Fruit fly (Drosophila melanogaster): Measurements from ENCODE around the gene CG8924.

CG8924 gene

dm6 chrX:15971574-15971973 is 30.7 kb downstream of the CG8924 start:
- TF ChIP-seq CG17801 (GFP tag; optimal IDR thresholded peaks at IDR 0.05; ENCODE audit: partially characterized antibody) = no peak

- no peak for TF ChIP-seq CG17801 (GFP tag; optimal IDR thresholded peaks at IDR 0.05; ENCODE audit: partially characterized antibody)
Measured at dm6 chrX:15973157-15973774, 32.4 kb downstream of the CG8924 start, which contains the start of gene mmd. TSS of gene mmd (minus strand) at chrX:15973159.

dm6 chrX:15974125-15974524 is 33.2 kb downstream of the CG8924 start, which contains the start of gene Or13a:
TSS of gene Or13a (plus strand) at chrX:15974425.
- TF ChIP-seq CG17801 (GFP tag; optimal IDR thresholded peaks at IDR 0.05; ENCODE audit: partially characterized antibody) = no peak

dm6 chrX:15976568-15976967 is 35.7 kb downstream of the CG8924 start, which contains the start of gene CG42766:
TSS of gene CG42766 (plus strand) at chrX:15976868.
- TF ChIP-seq CG17801 (GFP tag; optimal IDR thresholded peaks at IDR 0.05; ENCODE audit: partially characterized antibody) = no peak

- no peak for TF ChIP-seq CG17801 (GFP tag; optimal IDR thresholded peaks at IDR 0.05; ENCODE audit: partially characterized antibody)
Measured at dm6 chrX:15982844-15983243, 42.0 kb downstream of the CG8924 start, which contains the start of gene Cep164. TSS of gene Cep164 (minus strand) at chrX:15982944.

- no peak for TF ChIP-seq CG17801 (GFP tag; optimal IDR thresholded peaks at IDR 0.05; ENCODE audit: partially characterized antibody)
Measured at dm6 chrX:15983501-15983900, 42.6 kb downstream of the CG8924 start, which contains the start of gene Slc25A46a. TSS of gene Slc25A46a (plus strand) at chrX:15983772.

- TF ChIP-seq CG17801 (GFP tag; optimal IDR thresholded peaks at IDR 0.05; ENCODE audit: partially characterized antibody) = no peak
Measured at dm6 chrX:15986654-15987053, 45.8 kb downstream of the CG8924 start, which contains the start of gene ND-20. TSS of gene ND-20 (minus strand) at chrX:15986808.

- TF ChIP-seq CG17801 (GFP tag; optimal IDR thresholded peaks at IDR 0.05; ENCODE audit: partially characterized antibody) = no peak
Measured at dm6 chrX:15989631-15990030, 48.8 kb downstream of the CG8924 start.

- TF ChIP-seq CG17801 (GFP tag; optimal IDR thresholded peaks at IDR 0.05; ENCODE audit: partially characterized antibody) = peak; percentile 35
Measured at dm6 chrX:15991618-15992526, 51.0 kb downstream of the CG8924 start, which contains the start of the genes CG46312, eIF5 and exd. TSS of gene CG46312 (minus strand) at chrX:15991974. TSS of gene eIF5 (minus strand) at chrX:15991974. TSS of gene exd (plus strand) at chrX:15992468.

dm6 chrX:15992527-15992897 is 51.6 kb downstream of the CG8924 start:
- TF ChIP-seq CG17801 (GFP tag; optimal IDR thresholded peaks at IDR 0.05; ENCODE audit: partially characterized antibody) = no peak

All from ovary, adult (tissue).